Worm (Caenorhabditis elegans): ENCODE data around the gene dgn-2.

Gene dgn-2

ce11 chrX:1319708-1320107, 47.6 kb downstream of the dgn-2 start (continued):
- no peak for TF ChIP-seq Y95B8A.8 (GFP tag; IDR thresholded peaks at IDR 0.05)
- no peak for TF ChIP-seq F22D6.2 (tag; optimal IDR thresholded peaks at IDR 0.05)
- TF ChIP-seq lin-26 (GFP tag; IDR thresholded peaks at IDR 0.05) = 0 out of 2 replicates have a peak, but pooled peaks have one; percentile 10
- TF ChIP-seq dpl-1 (GFP tag; optimal IDR thresholded peaks at IDR 0.05) = no peak
- no peak for TF ChIP-seq egl-18 (GFP tag; IDR thresholded peaks at IDR 0.05)
- no peak for TF ChIP-seq ztf-28 (GFP tag; IDR thresholded peaks at IDR 0.05)
- no peak for TF ChIP-seq bed-2 (GFP tag; IDR thresholded peaks at IDR 0.05)
- no peak for TF ChIP-seq F49E8.2 (tag; optimal IDR thresholded peaks at IDR 0.05; ENCODE audit: insufficient read depth)
- TF ChIP-seq D2030.7 (GFP tag; IDR thresholded peaks at IDR 0.05) = 0 out of 2 replicates have a peak, but pooled peaks have one; percentile 10
- TF ChIP-seq mcd-1 (GFP tag; IDR thresholded peaks at IDR 0.05) = peak; percentile 60
- TF ChIP-seq aptf-3 (GFP tag; IDR thresholded peaks at IDR 0.05) = no peak
- no peak; the same call in 1 of the 2 replicates for TF ChIP-seq madf-6 (GFP tag; IDR thresholded peaks at IDR 0.05)
- no peak for TF ChIP-seq nhr-120 (GFP tag; IDR thresholded peaks at IDR 0.05)
- TF ChIP-seq Y79H2A.3 (GFP tag; conservative IDR thresholded peaks at IDR 0.05) = no peak
- TF ChIP-seq ztf-18 (tag; optimal IDR thresholded peaks at IDR 0.05) = peak; percentile 6
- no peak for TF ChIP-seq Y53G8AR.9 (GFP tag; conservative IDR thresholded peaks at IDR 0.05)
- no peak for TF ChIP-seq bed-1 (GFP tag; IDR thresholded peaks at IDR 0.05)
- no peak for TF ChIP-seq xnd-1 (tag; optimal IDR thresholded peaks at IDR 0.05)
- peak; percentile 48 for TF ChIP-seq F57A8.1 (GFP tag; optimal IDR thresholded peaks at IDR 0.05)
- TF ChIP-seq mes-4 (tag; optimal IDR thresholded peaks at IDR 0.05) = no peak
- TF ChIP-seq B0035.1 (tag; optimal IDR thresholded peaks at IDR 0.05) = no peak
- no peak for TF ChIP-seq athp-1 (tag; optimal IDR thresholded peaks at IDR 0.05)
- peak; percentile 72; the same call in 1 of the 2 replicates for TF ChIP-seq egl-44 (GFP tag; IDR thresholded peaks at IDR 0.05)
- TF ChIP-seq nfya-1 (tag; optimal IDR thresholded peaks at IDR 0.05; ENCODE audit: borderline replicate concordance, insufficient read depth) = no peak
- peak; percentile 42; the same call in 1 of the 2 replicates for TF ChIP-seq cebp-1 (GFP tag; IDR thresholded peaks at IDR 0.05)
- TF ChIP-seq cebp-1 (tag; optimal IDR thresholded peaks at IDR 0.05) = peak; percentile 80
- no peak for TF ChIP-seq B0261.1 (tag; optimal IDR thresholded peaks at IDR 0.05)
- no peak for TF ChIP-seq mxl-1 (tag; optimal IDR thresholded peaks at IDR 0.05)
- TF ChIP-seq ceh-40 (GFP tag; IDR thresholded peaks at IDR 0.05) = no peak
- TF ChIP-seq F39B2.1 (GFP tag; IDR thresholded peaks at IDR 0.05) = no peak
- no peak for TF ChIP-seq pha-4 (tag; optimal IDR thresholded peaks at IDR 0.05)
- no peak for TF ChIP-seq tlf-1 (GFP tag; optimal IDR thresholded peaks at IDR 0.05)
- no peak for TF ChIP-seq unc-130 (GFP tag; optimal IDR thresholded peaks at IDR 0.05)
- no peak for TF ChIP-seq B0019.2 (GFP tag; conservative IDR thresholded peaks at IDR 0.05)
- TF ChIP-seq sdz-38 (tag; optimal IDR thresholded peaks at IDR 0.05) = no peak
- no peak for TF ChIP-seq ceh-100 (GFP tag; IDR thresholded peaks at IDR 0.05)
- TF ChIP-seq hrde-1 (tag; optimal IDR thresholded peaks at IDR 0.05; ENCODE audit: borderline replicate concordance) = no peak
- peak; percentile 17 for TF ChIP-seq die-1 (tag; optimal IDR thresholded peaks at IDR 0.05)
- no peak for TF ChIP-seq somi-1 (GFP tag; optimal IDR thresholded peaks at IDR 0.05)
- TF ChIP-seq unc-62 (GFP tag; optimal IDR thresholded peaks at IDR 0.05) = no peak
- no peak for TF ChIP-seq ekl-4 (GFP tag; IDR thresholded peaks at IDR 0.05)
- 0 out of 2 replicates have a peak, but pooled peaks have one; percentile 10 for TF ChIP-seq pbrm-1 (GFP tag; IDR thresholded peaks at IDR 0.05)
- no peak for TF ChIP-seq sea-2 (GFP tag; IDR thresholded peaks at IDR 0.05)
- TF ChIP-seq T26A5.8 (tag; optimal IDR thresholded peaks at IDR 0.05) = no peak
- TF ChIP-seq madf-3 (GFP tag; IDR thresholded peaks at IDR 0.05) = no peak
- peak; percentile 79; the same call in 1 of the 2 replicates for TF ChIP-seq aptf-2 (GFP tag; conservative IDR thresholded peaks at IDR 0.05)
- peak; percentile 69 for TF ChIP-seq K12H6.12 (tag; optimal IDR thresholded peaks at IDR 0.05)
- no peak for TF ChIP-seq rec-8 (tag; optimal IDR thresholded peaks at IDR 0.05)
- no peak for TF ChIP-seq ZK185.1 (tag; optimal IDR thresholded peaks at IDR 0.05; ENCODE audit: poor library complexity, severe bottlenecking)
